Fruit fly (Drosophila melanogaster) whole organism, embryonic: ENCODE results near the gene CG9328.
A peak's percentile ranks its signal among the peaks of the same experiment; 100 is the strongest.

ENCODE experiments used
- Ada2b ChIP-seq: fragments of 200-800 bp; sonication (Bioruptor generic); IDR thresholded peaks from 2 replicates; pipeline ENCODE4 v1.3.6; 2022; ENCODE audit warnings: missing biosample characterization, missing genetic modification characterization
- Adf1 ChIP-seq: fragments of 200-800 bp; sonication (Bioruptor generic); IDR thresholded peaks from 2 replicates; pipeline ENCODE4 v1.3.6; 2022; ENCODE audit warnings: missing biosample characterization, missing genetic modification characterization
- CG10366 ChIP-seq: fragments of 200-800 bp; sonication (Bioruptor generic); IDR thresholded peaks from 2 replicates; pipeline ENCODE4 v1.3.6; 2022; ENCODE audit warnings: missing biosample characterization, missing genetic modification characterization
- CG10654 ChIP-seq: fragments of 200-800 bp; sonication (Bioruptor generic); optimal IDR thresholded peaks from 2 replicates; lab custom pipeline; 2016; ENCODE audit warnings: missing biosample characterization, missing genetic modification characterization
- CG11456 ChIP-seq: fragments of 200-800 bp; sonication (Bioruptor generic); IDR thresholded peaks from 3 replicates; pipeline ENCODE4 v1.3.6; 2022; ENCODE audit warnings: missing biosample characterization, missing genetic modification characterization
- CG11695 ChIP-seq: fragments of 200-800 bp; sonication (Bioruptor generic); IDR thresholded peaks from 3 replicates; pipeline ENCODE4 v1.3.6; 2022; ENCODE audit warnings: missing biosample characterization, missing genetic modification characterization
- CG11696 ChIP-seq: fragments of 200-800 bp; sonication (Bioruptor generic); IDR thresholded peaks from 2 replicates; pipeline ENCODE4 v1.3.6; 2022; ENCODE audit warnings: missing biosample characterization, missing genetic modification characterization
- CG12744 ChIP-seq: fragments of 200-800 bp; sonication (Bioruptor generic); optimal IDR thresholded peaks from 2 replicates; lab custom pipeline; 2016; ENCODE audit warnings: missing biosample characterization, missing genetic modification characterization
- CG13775 ChIP-seq: fragments of 200-800 bp; sonication (Bioruptor generic); optimal IDR thresholded peaks from 3 replicates; lab custom pipeline; 2017; ENCODE audit warnings: missing biosample characterization, mild to moderate bottlenecking, missing genetic modification characterization
- CG1602 ChIP-seq: fragments of 200-800 bp; sonication (Bioruptor generic); optimal IDR thresholded peaks from 3 replicates; lab custom pipeline; 2016; ENCODE audit warnings: missing biosample characterization, missing genetic modification characterization
- CG34224 ChIP-seq: fragments of 200-800 bp; sonication (Bioruptor generic); IDR thresholded peaks from 3 replicates; pipeline ENCODE4 v1.3.6; 2022; ENCODE audit warnings: missing biosample characterization, missing genetic modification characterization; ENCODE audit not compliant: partially characterized antibody
- CG34376 ChIP-seq: fragments of 200-800 bp; sonication (Bioruptor generic); optimal IDR thresholded peaks from 2 replicates; lab custom pipeline; 2018; ENCODE audit warnings: missing biosample characterization, mild to moderate bottlenecking, missing genetic modification characterization
- CG3838 ChIP-seq: fragments of 200-800 bp; sonication (Bioruptor generic); optimal IDR thresholded peaks from 3 replicates; lab custom pipeline; 2016; ENCODE audit warnings: missing biosample characterization, missing genetic modification characterization
- CG42726 ChIP-seq: fragments of 200-800 bp; sonication (Bioruptor generic); IDR thresholded peaks from 2 replicates; pipeline ENCODE4 v1.3.6; 2022; ENCODE audit warnings: missing biosample characterization, missing genetic modification characterization; ENCODE audit not compliant: partially characterized antibody
- CG4854 ChIP-seq: fragments of 200-800 bp; sonication (Bioruptor generic); optimal IDR thresholded peaks from 2 replicates; lab custom pipeline; 2016; ENCODE audit warnings: missing biosample characterization, missing genetic modification characterization, inconsistent platforms
- CG6272 ChIP-seq: fragments of 200-800 bp; sonication (Bioruptor generic); IDR thresholded peaks from 2 replicates; pipeline ENCODE4 v1.3.6; 2022; ENCODE audit warnings: missing biosample characterization, missing genetic modification characterization
- CG6689 ChIP-seq: fragments of 200-800 bp; sonication (Bioruptor generic); IDR thresholded peaks from 2 replicates; pipeline ENCODE4 v1.3.6; 2022; ENCODE audit warnings: missing biosample characterization, missing genetic modification characterization
- CG6765 ChIP-seq: fragments of 200-800 bp; sonication (Bioruptor generic); optimal IDR thresholded peaks from 3 replicates; lab custom pipeline; 2017; ENCODE audit warnings: missing biosample characterization, mild to moderate bottlenecking, missing genetic modification characterization
- CG6854 ChIP-seq: fragments of 200-800 bp; sonication (Bioruptor generic); optimal IDR thresholded peaks from 3 replicates; lab custom pipeline; 2017; ENCODE audit warnings: missing biosample characterization, mild to moderate bottlenecking, missing genetic modification characterization
- CG9932 ChIP-seq: fragments of 200-800 bp; sonication (Bioruptor generic); IDR thresholded peaks from 2 replicates; pipeline ENCODE4 v1.3.6; 2022; ENCODE audit warnings: missing biosample characterization, missing genetic modification characterization
- D19A ChIP-seq: fragments of 200-800 bp; optimal IDR thresholded peaks from 3 replicates; lab custom pipeline; 2019; ENCODE audit warnings: missing biosample characterization, mild to moderate bottlenecking, missing genetic modification characterization, moderate library complexity
- Dbx ChIP-seq: fragments of 200-800 bp; sonication (Bioruptor generic); IDR thresholded peaks from 3 replicates; pipeline ENCODE4 v1.3.6; 2022; ENCODE audit warnings: missing biosample characterization, missing genetic modification characterization
- Dll ChIP-seq: fragments of 200-800 bp; sonication (Bioruptor generic); IDR thresholded peaks from 4 replicates; pipeline ENCODE4 v1.3.6; 2022; ENCODE audit warnings: missing biosample characterization, missing genetic modification characterization; ENCODE audit not compliant: partially characterized antibody
- Drgx ChIP-seq: fragments of 200-800 bp; sonication (Bioruptor generic); IDR thresholded peaks from 2 replicates; pipeline ENCODE4 v1.3.6; 2022; ENCODE audit warnings: missing biosample characterization, missing genetic modification characterization
- Fer2 ChIP-seq: fragments of 200-800 bp; sonication (Bioruptor generic); optimal IDR thresholded peaks from 2 replicates; lab custom pipeline; 2018; ENCODE audit warnings: missing biosample characterization, mild to moderate bottlenecking, missing genetic modification characterization, moderate library complexity
- Mrtf ChIP-seq: fragments of 200-800 bp; sonication (Bioruptor generic); IDR thresholded peaks from 3 replicates; pipeline ENCODE4 v1.3.6; 2022; ENCODE audit warnings: missing biosample characterization, missing genetic modification characterization
- Myb ChIP-seq: fragments of 200-800 bp; sonication (Bioruptor generic); optimal IDR thresholded peaks from 2 replicates; lab custom pipeline; 2016; ENCODE audit warnings: missing biosample characterization, missing genetic modification characterization
- NFAT ChIP-seq: fragments of 200-800 bp; sonication (Bioruptor generic); IDR thresholded peaks from 2 replicates; pipeline ENCODE4 v1.3.6; 2022; ENCODE audit warnings: missing biosample characterization, missing genetic modification characterization
- Neu2 ChIP-seq: fragments of 200-800 bp; sonication (Bioruptor generic); optimal IDR thresholded peaks from 3 replicates; lab custom pipeline; 2016; ENCODE audit warnings: missing biosample characterization, missing genetic modification characterization, borderline replicate concordance
- PHDP ChIP-seq: fragments of 200-800 bp; sonication (Bioruptor generic); optimal IDR thresholded peaks from 3 replicates; lab custom pipeline; 2018; ENCODE audit warnings: missing biosample characterization, mild to moderate bottlenecking, missing genetic modification characterization, moderate library complexity
- Poxn ChIP-seq: fragments of 200-800 bp; sonication (Bioruptor generic); IDR thresholded peaks from 2 replicates; pipeline ENCODE4 v1.3.6; 2022; ENCODE audit warnings: missing biosample characterization, missing genetic modification characterization
- Sox100B ChIP-seq: fragments of 200-800 bp; sonication (Bioruptor generic); optimal IDR thresholded peaks from 3 replicates; lab custom pipeline; 2018; ENCODE audit warnings: missing biosample characterization, mild to moderate bottlenecking, missing genetic modification characterization
- YL-1 ChIP-seq: fragments of 200-800 bp; sonication (Bioruptor generic); optimal IDR thresholded peaks from 3 replicates; lab custom pipeline; 2017; ENCODE audit warnings: missing biosample characterization, mild to moderate bottlenecking, missing genetic modification characterization
- al ChIP-seq: fragments of 200-800 bp; sonication (Bioruptor generic); IDR thresholded peaks from 2 replicates; pipeline ENCODE4 v1.3.6; 2022; ENCODE audit warnings: missing biosample characterization, missing genetic modification characterization
- ase ChIP-seq: fragments of 200-800 bp; sonication (Bioruptor generic); IDR thresholded peaks from 3 replicates; pipeline ENCODE4 v1.3.6; 2022; ENCODE audit warnings: missing biosample characterization, missing genetic modification characterization
- chn ChIP-seq: fragments of 200-800 bp; sonication (Bioruptor generic); optimal IDR thresholded peaks from 2 replicates; lab custom pipeline; 2016; ENCODE audit warnings: missing biosample characterization, missing genetic modification characterization
- cwo ChIP-seq: fragments of 200-800 bp; sonication (Bioruptor generic); optimal IDR thresholded peaks from 3 replicates; lab custom pipeline; 2017; ENCODE audit warnings: missing biosample characterization, missing genetic modification characterization, mild to moderate bottlenecking, moderate library complexity, missing genetic modification reagents
- da ChIP-seq: fragments of 200-800 bp; sonication (Bioruptor generic); optimal IDR thresholded peaks from 2 replicates; lab custom pipeline; 2016; ENCODE audit warnings: missing biosample characterization, missing genetic modification characterization
- gce ChIP-seq: fragments of 200-800 bp; sonication (Bioruptor generic); IDR thresholded peaks from 3 replicates; pipeline ENCODE4 v1.3.6; 2022; ENCODE audit warnings: missing biosample characterization, missing genetic modification characterization
- gem ChIP-seq: fragments of 200-800 bp; sonication (Bioruptor generic); optimal IDR thresholded peaks from 2 replicates; lab custom pipeline; 2019; ENCODE audit warnings: missing biosample characterization, mild to moderate bottlenecking, missing genetic modification characterization, moderate library complexity
- grn ChIP-seq: fragments of 200-800 bp; sonication (Bioruptor generic); optimal IDR thresholded peaks from 3 replicates; lab custom pipeline; 2017; ENCODE audit warnings: missing biosample characterization, missing genetic modification characterization
- lilli ChIP-seq: fragments of 200-800 bp; sonication (Bioruptor generic); optimal IDR thresholded peaks from 3 replicates; lab custom pipeline; 2016; ENCODE audit warnings: missing biosample characterization, missing genetic modification characterization
- lmd ChIP-seq: fragments of 200-800 bp; sonication (Bioruptor generic); IDR thresholded peaks from 2 replicates; pipeline ENCODE4 v1.3.6; 2022; ENCODE audit warnings: missing biosample characterization, missing genetic modification characterization
- peb ChIP-seq: fragments of 200-800 bp; sonication (Bioruptor generic); IDR thresholded peaks from 2 replicates; pipeline ENCODE4 v1.3.6; 2022; ENCODE audit warnings: missing biosample characterization, missing genetic modification characterization
- pzg ChIP-seq: fragments of 200-800 bp; sonication (Bioruptor generic); optimal IDR thresholded peaks from 3 replicates; lab custom pipeline; 2018; ENCODE audit warnings: missing biosample characterization, mild to moderate bottlenecking, missing genetic modification characterization, moderate library complexity
- repo ChIP-seq: fragments of 200-800 bp; sonication (Bioruptor generic); optimal IDR thresholded peaks from 2 replicates; lab custom pipeline; 2016; ENCODE audit warnings: missing biosample characterization, missing genetic modification characterization
- sens ChIP-seq: fragments of 200-800 bp; sonication (Bioruptor generic); peaks from one replicate; lab custom pipeline; 2016; ENCODE audit warnings: missing biosample characterization, missing genetic modification characterization
- twi ChIP-seq: fragments of 200-800 bp; optimal IDR thresholded peaks from 2 replicates; lab custom pipeline; 2019; ENCODE audit warnings: missing biosample characterization, mild to moderate bottlenecking, missing genetic modification characterization, moderate library complexity
- unpg ChIP-seq: fragments of 200-800 bp; sonication (Bioruptor generic); optimal IDR thresholded peaks from 3 replicates; lab custom pipeline; 2018; ENCODE audit warnings: missing biosample characterization, mild to moderate bottlenecking, missing genetic modification characterization, moderate library complexity
- zfh1 ChIP-seq: fragments of 200-800 bp; sonication (Bioruptor generic); IDR thresholded peaks from 3 replicates; pipeline ENCODE4 v1.3.6; 2022; ENCODE audit warnings: missing biosample characterization, missing genetic modification characterization

CG9328 gene

dm6 chr2L:20812283-20813189, 15.0 kb downstream of the CG9328 start (continued):
- TF ChIP-seq twi (tag; lab: Kevin White, UChicago) (no peak), Ada2b (GFP tag; lab: Robert Waterston, UW) (0 out of 2 replicates have a peak, but pooled peaks have one; percentile 20), pzg (GFP tag; lab: Kevin White, UChicago) (no peak), CG1602 (GFP tag; lab: Kevin White, UChicago) (no peak), lmd (GFP tag; lab: Robert Waterston, UW) (no peak), grn (GFP tag; lab: Kevin White, UChicago) (peak; percentile 2), CG11696 (0 out of 2 replicates have a peak, but pooled peaks have one; percentile 11), zfh1 (GFP tag; lab: Robert Waterston, UW) (no peak), CG3838 (GFP tag; lab: Kevin White, UChicago) (no peak), Adf1 (GFP tag; lab: Robert Waterston, UW) (no peak), al (GFP tag; lab: Robert Waterston, UW) (no peak), sens (GFP tag; lab: Kevin White, UChicago) (peak; percentile 25), CG6272 (GFP tag; lab: Robert Waterston, UW) (no peak), Drgx (GFP tag; lab: Robert Waterston, UW) (no peak)

DNA sequence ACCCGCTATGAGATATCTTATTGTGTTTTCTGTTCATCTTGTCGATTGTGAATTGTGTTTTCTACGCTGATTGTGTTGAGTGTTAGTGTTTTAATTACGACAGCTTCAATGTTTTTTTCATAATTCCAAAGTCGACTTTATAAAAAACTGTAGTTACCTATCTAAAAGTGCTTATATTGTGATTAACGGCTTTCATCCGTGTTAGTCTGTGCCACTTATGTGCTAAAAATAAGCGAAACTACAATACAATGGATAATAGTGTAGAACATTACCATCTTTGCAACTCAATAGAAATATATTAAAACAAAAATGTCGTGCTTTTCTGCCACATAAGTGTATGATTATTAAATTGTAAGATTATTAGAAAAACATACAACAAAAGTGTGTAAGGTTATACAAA, 18.6 kb downstream of the CG9328 start, which contains the start of gene CG33322:
CG33322 (minus strand) TSS at position 101 of the 400 bp plus-strand sequence.
- TF ChIP-seq YL-1 (GFP tag; lab: Kevin White, UChicago) (no peak), CG13775 (no peak), CG9932 (GFP tag; lab: Robert Waterston, UW) (no peak), Poxn (GFP tag; lab: Robert Waterston, UW) (no peak), Myb (no peak), CG12744 (GFP tag; lab: Kevin White, UChicago) (no peak), CG11456 (GFP tag; lab: Robert Waterston, UW) (no peak), CG6765 (no peak), Dbx (GFP tag; lab: Robert Waterston, UW) (no peak), peb (no peak), Fer2 (tag; lab: Kevin White, UChicago) (no peak), chn (no peak), CG6854 (GFP tag; lab: Kevin White, UChicago) (no peak), unpg (GFP tag; lab: Kevin White, UChicago) (no peak), repo (GFP tag; lab: Kevin White, UChicago) (no peak), CG42726 (no peak), Sox100B (GFP tag; lab: Kevin White, UChicago) (no peak)

dm6 chr2L:20817170-20817569, 19.7 kb downstream of the CG9328 start, which contains the start of gene CheB38b:
Gene CheB38b, minus strand, starts transcription at chr2L:20817270.
- no peak for TF ChIP-seq CG6689 (GFP tag; lab: Robert Waterston, UW)
- no peak for TF ChIP-seq gem (tag; lab: Kevin White, UChicago)
- TF ChIP-seq Neu2 (GFP tag; lab: Kevin White, UChicago): no peak
- TF ChIP-seq cwo: no peak
- no peak for TF ChIP-seq ase
- TF ChIP-seq lilli (GFP tag; lab: Kevin White, UChicago): no peak
- no peak for TF ChIP-seq Mrtf (GFP tag; lab: Robert Waterston, UW)
- no peak for TF ChIP-seq CG10366 (GFP tag; lab: Robert Waterston, UW)
- no peak for TF ChIP-seq gce (GFP tag; lab: Robert Waterston, UW)
- TF ChIP-seq da: no peak
- no peak for TF ChIP-seq NFAT (GFP tag; lab: Robert Waterston, UW)
- no peak for TF ChIP-seq CG10654
- no peak for TF ChIP-seq Dll (GFP tag; lab: Robert Waterston, UW)
- no peak for TF ChIP-seq CG4854 (GFP tag; lab: Kevin White, UChicago)
- TF ChIP-seq D19A: no peak
- TF ChIP-seq PHDP: no peak
- TF ChIP-seq CG34224 (GFP tag; lab: Robert Waterston, UW): no peak
- no peak for TF ChIP-seq CG34376
- no peak for TF ChIP-seq CG11695 (GFP tag; lab: Robert Waterston, UW)
